Fruit fly (Drosophila melanogaster): ENCODE results near the gene p115.

The p115 gene

DNA sequence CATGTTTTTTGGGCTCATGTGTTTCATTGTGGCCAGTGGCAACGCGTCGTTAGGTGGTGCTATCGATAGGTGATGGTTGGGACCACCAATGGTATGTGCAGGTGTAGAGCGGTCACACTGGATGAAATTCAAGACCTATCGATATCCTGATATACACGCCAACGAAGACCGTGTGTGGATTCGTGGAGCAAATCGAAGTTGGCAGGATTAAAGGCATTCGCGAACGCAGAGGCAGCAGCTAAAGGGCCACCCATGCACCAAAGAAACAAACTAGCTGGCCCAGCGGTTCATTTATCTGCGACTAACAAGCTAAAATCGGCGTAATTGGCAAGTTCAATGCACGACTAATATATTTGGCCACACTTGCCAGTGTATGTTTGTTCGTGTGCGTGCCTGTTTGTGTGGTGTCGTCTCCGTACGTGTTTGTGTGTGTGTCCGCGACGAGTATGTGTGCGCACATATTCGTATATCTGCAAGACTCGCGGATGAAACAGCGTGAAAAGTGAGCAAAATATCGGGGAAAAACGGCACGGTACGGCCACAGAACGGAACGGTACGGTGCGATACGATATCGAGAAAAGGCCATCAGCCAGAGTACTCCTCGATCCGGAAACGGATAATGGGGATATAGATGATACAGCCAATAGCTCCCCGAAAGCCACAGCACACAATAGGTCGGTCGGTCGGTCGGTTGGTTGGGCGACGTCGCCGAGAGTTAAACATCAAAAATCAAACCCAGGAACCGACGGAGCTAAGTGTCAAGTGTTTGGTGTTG, 42.2 kb downstream of the p115 start, which contains the start of gene Ubr3 (continued):
- TF ChIP-seq Blimp-1 (GFP tag; optimal IDR thresholded peaks at IDR 0.05) (no peak), CG6808 (GFP tag; optimal IDR thresholded peaks at IDR 0.05) (peak; percentile 10), svp (GFP tag) (peak; percentile 76), CG8632 (GFP tag; optimal IDR thresholded peaks at IDR 0.05) (no peak), CG34406 (GFP tag; optimal IDR thresholded peaks at IDR 0.05) (no peak)

DNA sequence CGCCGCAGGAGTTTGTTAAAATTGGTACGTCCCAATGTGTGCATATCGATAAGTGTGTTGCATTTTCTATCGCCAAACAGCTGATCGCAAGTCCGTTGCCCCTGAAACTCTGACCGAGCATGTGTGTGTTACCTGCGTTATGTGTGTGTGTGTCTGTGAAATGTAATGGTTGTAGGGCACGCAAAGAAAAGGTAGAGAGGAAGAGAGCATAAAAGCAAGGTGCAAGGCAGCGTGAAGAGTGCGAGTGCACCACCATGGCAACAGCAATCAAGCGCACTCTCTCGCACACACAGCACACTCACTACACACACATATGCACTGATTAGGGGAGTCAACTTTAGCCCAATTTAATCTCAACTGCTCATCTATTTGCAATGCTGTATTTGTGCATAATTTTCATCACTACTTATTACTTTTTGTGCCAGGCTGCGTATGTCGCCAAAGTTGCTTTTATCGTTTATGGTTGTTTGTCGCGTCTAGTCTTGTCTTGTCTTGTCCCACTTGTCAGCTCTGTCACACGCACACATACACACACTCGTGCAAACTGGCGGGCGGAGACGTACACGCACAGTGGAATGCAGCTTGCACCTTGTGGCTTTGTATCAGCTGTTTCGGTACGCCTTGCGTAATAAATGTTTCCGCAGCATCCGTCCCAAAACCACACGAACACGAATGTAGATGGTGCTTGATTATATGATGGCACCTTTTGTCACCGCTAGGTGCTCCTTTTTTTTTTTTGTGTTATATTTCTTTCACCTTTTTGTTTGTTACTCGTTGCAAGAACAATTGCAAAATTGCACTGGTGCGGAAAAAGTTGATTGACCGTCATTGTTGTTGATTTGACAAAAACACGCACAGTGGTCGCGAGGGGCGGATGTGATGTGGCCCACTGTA, 44.0 kb downstream of the p115 start:
- TF ChIP-seq Ets96B (tag; optimal IDR thresholded peaks at IDR 0.05), result peak; percentile 62
- TF ChIP-seq spab (GFP tag; optimal IDR thresholded peaks at IDR 0.05), result peak; percentile 72
- peak; percentile 83 for TF ChIP-seq Ets21C (GFP tag; optimal IDR thresholded peaks at IDR 0.05)
- TF ChIP-seq CG6792 (GFP tag; optimal IDR thresholded peaks at IDR 0.05), result peak; percentile 87
- peak; percentile 80 for TF ChIP-seq CG8632 (GFP tag; optimal IDR thresholded peaks at IDR 0.05)
- TF ChIP-seq eg (GFP tag; IDR thresholded peaks at IDR 0.05), result peak; percentile 81
- peak; percentile 75 for TF ChIP-seq CG6163 (GFP tag; IDR thresholded peaks at IDR 0.05)
- TF ChIP-seq Sox14 (GFP tag; optimal IDR thresholded peaks at IDR 0.05), result peak; percentile 88
- TF ChIP-seq cyc (GFP tag; optimal IDR thresholded peaks at IDR 0.05), result peak; percentile 85
- no peak for TF ChIP-seq CG9139 (GFP tag; optimal IDR thresholded peaks at IDR 0.05)
- TF ChIP-seq CG10631 (GFP tag; optimal IDR thresholded peaks at IDR 0.05), result peak; percentile 85
- peak; percentile 86 for TF ChIP-seq pdm3 (GFP tag; optimal IDR thresholded peaks at IDR 0.05)
- peak; percentile 82 for TF ChIP-seq Smox (GFP tag; optimal IDR thresholded peaks at IDR 0.05)
- TF ChIP-seq CG11294 (GFP tag; IDR thresholded peaks at IDR 0.05), result peak; percentile 81
- peak; percentile 39 for TF ChIP-seq vri (GFP tag; optimal IDR thresholded peaks at IDR 0.05)
- peak; percentile 92 for TF ChIP-seq CG4318 (GFP tag; optimal IDR thresholded peaks at IDR 0.05)
- peak; percentile 95 for TF ChIP-seq svp (GFP tag)
- peak; percentile 91 for TF ChIP-seq lz (GFP tag; optimal IDR thresholded peaks at IDR 0.05)
- peak; percentile 87 for TF ChIP-seq CG31627 (GFP tag; optimal IDR thresholded peaks at IDR 0.05)
- TF ChIP-seq CG7368 (GFP tag; optimal IDR thresholded peaks at IDR 0.05), result peak; percentile 67
- TF ChIP-seq CG11762 (GFP tag; optimal IDR thresholded peaks at IDR 0.05; ENCODE audit: insufficient read depth), result peak; percentile 78
- TF ChIP-seq OdsH (GFP tag; optimal IDR thresholded peaks at IDR 0.05), result peak; percentile 80
- TF ChIP-seq salr (GFP tag; optimal IDR thresholded peaks at IDR 0.05), result peak; percentile 22 to 83
- TF ChIP-seq Hr38 (GFP tag; optimal IDR thresholded peaks at IDR 0.05), result peak; percentile 2
- peak; percentile 74 for TF ChIP-seq Gug (GFP tag; IDR thresholded peaks at IDR 0.05)
- peak; percentile 79 for TF ChIP-seq CG3919 (GFP tag; optimal IDR thresholded peaks at IDR 0.05)
- TF ChIP-seq CG32006 (GFP tag; optimal IDR thresholded peaks at IDR 0.05), result peak; percentile 96
- TF ChIP-seq Sox102F (GFP tag; optimal IDR thresholded peaks at IDR 0.05), result peak; percentile 81
- TF ChIP-seq CG10669 (GFP tag; optimal IDR thresholded peaks at IDR 0.05), result peak; percentile 79
- peak; percentile 57 for TF ChIP-seq CG1621 (tag; optimal IDR thresholded peaks at IDR 0.05)
- TF ChIP-seq Hr39 (GFP tag; optimal IDR thresholded peaks at IDR 0.05), result peak; percentile 91
- TF ChIP-seq topi (GFP tag; optimal IDR thresholded peaks at IDR 0.05), result peak; percentile 91
- TF ChIP-seq Eip78C (GFP tag), result peak; percentile 93
- peak; percentile 85 for TF ChIP-seq CG15336 (GFP tag; IDR thresholded peaks at IDR 0.05)
- peak; percentile 81 for TF ChIP-seq net (GFP tag; optimal IDR thresholded peaks at IDR 0.05)
- TF ChIP-seq CG3032 (tag; optimal IDR thresholded peaks at IDR 0.05), result peak; percentile 70
- TF ChIP-seq CG6808 (GFP tag; optimal IDR thresholded peaks at IDR 0.05), result peak; percentile 78
- peak; percentile 67 for TF ChIP-seq CG16779 (tag; optimal IDR thresholded peaks at IDR 0.05)
- TF ChIP-seq Sox15 (GFP tag; optimal IDR thresholded peaks at IDR 0.05), result peak; percentile 80
- TF ChIP-seq CG34406 (GFP tag; optimal IDR thresholded peaks at IDR 0.05), result peak; percentile 78
- TF ChIP-seq Lpt (GFP tag; optimal IDR thresholded peaks at IDR 0.05), result peak; percentile 50
- TF ChIP-seq Hr4 (GFP tag; optimal IDR thresholded peaks at IDR 0.05), result peak; percentile 88
- TF ChIP-seq Met (GFP tag; optimal IDR thresholded peaks at IDR 0.05), result peak; percentile 89
- peak; percentile 83 for TF ChIP-seq fd59A (GFP tag; optimal IDR thresholded peaks at IDR 0.05)
- TF ChIP-seq CG8319 (GFP tag; optimal IDR thresholded peaks at IDR 0.05), result peak; percentile 62

All from whole organism, prepupa.